Fruit fly (Drosophila melanogaster): ENCODE data around the gene CG13048.
A peak's percentile ranks its signal among the peaks of the same experiment; 100 is the strongest.

The CG13048 gene

DNA sequence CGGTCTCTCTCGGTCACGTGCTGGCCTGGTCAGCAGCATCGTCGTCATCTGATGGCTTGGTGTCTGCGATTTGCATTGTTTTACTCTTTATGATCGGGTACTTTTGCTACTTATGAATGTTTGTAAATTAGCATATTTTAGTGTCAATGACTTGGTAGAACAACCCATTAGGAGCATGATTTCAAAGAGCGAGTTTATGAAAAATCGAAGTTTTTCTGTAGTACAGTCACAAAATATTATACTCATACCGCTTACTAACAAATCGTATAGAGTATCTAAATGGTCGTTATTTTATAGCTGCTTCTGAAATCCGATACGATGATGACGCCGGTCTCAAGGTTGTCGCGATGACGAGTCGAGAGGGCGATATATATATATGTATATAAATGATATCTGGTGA, 2.5 kb upstream of the CG13048 start (continued):
- TF ChIP-seq fd59A (GFP tag; optimal IDR thresholded peaks at IDR 0.05), result peak; percentile 79
- TF ChIP-seq topi (GFP tag; optimal IDR thresholded peaks at IDR 0.05), result peak; percentile 35
- TF ChIP-seq CG9139 (GFP tag; optimal IDR thresholded peaks at IDR 0.05), result peak; percentile 47
- TF ChIP-seq acj6 (GFP tag; optimal IDR thresholded peaks at IDR 0.05), result peak; percentile 64
- TF ChIP-seq CG7368 (GFP tag; optimal IDR thresholded peaks at IDR 0.05), result peak; percentile 43
- no peak for TF ChIP-seq eg (GFP tag; IDR thresholded peaks at IDR 0.05)
- TF ChIP-seq CG4318 (GFP tag; optimal IDR thresholded peaks at IDR 0.05), result no peak
- TF ChIP-seq Ets21C (GFP tag; optimal IDR thresholded peaks at IDR 0.05), result no peak
- TF ChIP-seq pdm3 (GFP tag; optimal IDR thresholded peaks at IDR 0.05), result peak; percentile 64
- peak; percentile 78 for TF ChIP-seq spab (GFP tag; optimal IDR thresholded peaks at IDR 0.05)
- peak; percentile 3 for TF ChIP-seq cyc (GFP tag; optimal IDR thresholded peaks at IDR 0.05)
- no peak for TF ChIP-seq fd85E (GFP tag; optimal IDR thresholded peaks at IDR 0.05)
- peak; percentile 8 for TF ChIP-seq CG11762 (GFP tag; optimal IDR thresholded peaks at IDR 0.05; ENCODE audit: insufficient read depth)
- no peak for TF ChIP-seq CG11294 (GFP tag; IDR thresholded peaks at IDR 0.05)
- no peak for TF ChIP-seq fkh (GFP tag; optimal IDR thresholded peaks at IDR 0.05)
- TF ChIP-seq achi (GFP tag; optimal IDR thresholded peaks at IDR 0.05), result peak; percentile 53
- TF ChIP-seq CG32006 (GFP tag; optimal IDR thresholded peaks at IDR 0.05), result peak; percentile 9
- TF ChIP-seq svp (GFP tag), result peak; percentile 39
- TF ChIP-seq CG6854 (GFP tag; optimal IDR thresholded peaks at IDR 0.05), result no peak
- peak; percentile 85 for TF ChIP-seq CG3032 (tag; optimal IDR thresholded peaks at IDR 0.05)
- TF ChIP-seq dsx (GFP tag; optimal IDR thresholded peaks at IDR 0.05; ENCODE audit: poor library complexity, severe bottlenecking), result peak; percentile 77
- peak; percentile 10 for TF ChIP-seq Smox (GFP tag; optimal IDR thresholded peaks at IDR 0.05)
- TF ChIP-seq Sox102F (GFP tag; optimal IDR thresholded peaks at IDR 0.05), result peak; percentile 12
- TF ChIP-seq vri (GFP tag; optimal IDR thresholded peaks at IDR 0.05), result peak; percentile 13
- peak in 1 of 2 experiments; percentile 56 for TF ChIP-seq salr (GFP tag; optimal IDR thresholded peaks at IDR 0.05)
- TF ChIP-seq CG3919 (GFP tag; optimal IDR thresholded peaks at IDR 0.05), result peak; percentile 55
- TF ChIP-seq CG6792 (GFP tag; optimal IDR thresholded peaks at IDR 0.05), result peak; percentile 64
- TF ChIP-seq Ets96B (tag; optimal IDR thresholded peaks at IDR 0.05), result peak; percentile 87
- TF ChIP-seq CG8319 (GFP tag; optimal IDR thresholded peaks at IDR 0.05), result peak; percentile 38

dm6 chr3L:16285346-16285911, 1.7 kb upstream of the CG13048 start, which contains the start of gene CG13047:
Gene CG13047 (minus strand): TSS chr3L:16285396.
- TF ChIP-seq Lpt (GFP tag; optimal IDR thresholded peaks at IDR 0.05) (no peak), CG6276 (GFP tag; optimal IDR thresholded peaks at IDR 0.05) (no peak), CG10631 (GFP tag; optimal IDR thresholded peaks at IDR 0.05) (peak; percentile 10), Gug (GFP tag; IDR thresholded peaks at IDR 0.05) (no peak), CG11294 (GFP tag; IDR thresholded peaks at IDR 0.05) (no peak), CG10669 (GFP tag; optimal IDR thresholded peaks at IDR 0.05) (peak; percentile 26), fkh (GFP tag; optimal IDR thresholded peaks at IDR 0.05) (no peak), Eip78C (GFP tag) (peak; percentile 49), dsx (GFP tag; optimal IDR thresholded peaks at IDR 0.05; ENCODE audit: poor library complexity, severe bottlenecking) (no peak), CG31627 (GFP tag; optimal IDR thresholded peaks at IDR 0.05) (no peak), CG6808 (GFP tag; optimal IDR thresholded peaks at IDR 0.05) (peak; percentile 13), CG6854 (GFP tag; optimal IDR thresholded peaks at IDR 0.05) (no peak), ss (GFP tag; optimal IDR thresholded peaks at IDR 0.05) (no peak), CG15336 (GFP tag; IDR thresholded peaks at IDR 0.05) (0 out of 2 replicates have a peak, but pooled peaks have one; percentile 26), Met (GFP tag; optimal IDR thresholded peaks at IDR 0.05) (no peak), Sox14 (GFP tag; optimal IDR thresholded peaks at IDR 0.05) (no peak), CG32006 (GFP tag; optimal IDR thresholded peaks at IDR 0.05) (peak; percentile 2), CG16779 (tag; optimal IDR thresholded peaks at IDR 0.05) (no peak), acj6 (GFP tag; optimal IDR thresholded peaks at IDR 0.05) (peak; percentile 13), esn (GFP tag; optimal IDR thresholded peaks at IDR 0.05) (no peak), Ets96B (tag; optimal IDR thresholded peaks at IDR 0.05) (peak; percentile 37), OdsH (GFP tag; optimal IDR thresholded peaks at IDR 0.05) (no peak), CG6163 (GFP tag; IDR thresholded peaks at IDR 0.05) (no peak), CG3032 (tag; optimal IDR thresholded peaks at IDR 0.05) (peak; percentile 56), CG6792 (GFP tag; optimal IDR thresholded peaks at IDR 0.05) (no peak)

Data from whole organism, prepupa.